Worm (Caenorhabditis elegans): Measurements from ENCODE around the gene inx-10.

The inx-10 gene

DNA sequence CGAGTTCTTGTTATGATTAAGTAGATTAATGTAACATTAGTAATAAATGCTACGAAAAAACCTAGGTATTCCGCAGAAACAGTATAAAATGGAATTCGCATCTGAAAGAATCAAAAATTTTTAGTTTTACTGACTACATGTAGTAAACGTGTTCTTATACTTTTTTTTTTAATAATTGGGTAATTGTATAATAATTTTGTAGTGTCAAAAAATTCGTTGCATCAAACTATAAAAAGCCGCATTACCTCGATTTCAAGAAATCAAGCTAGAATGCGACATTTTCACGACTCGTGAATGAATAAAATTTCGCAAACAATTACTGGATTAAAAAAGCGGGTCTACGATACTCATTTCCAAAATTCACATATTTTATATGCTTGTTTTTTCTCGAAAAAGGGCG is 41.9 kb upstream of the inx-10 start, which contains the start of gene str-94:
Gene str-94 (minus strand): TSS at position 101 of the 400 bp plus-strand sequence.
- TF ChIP-seq tlp-1 (tag; optimal IDR thresholded peaks at IDR 0.05), result no peak
- TF ChIP-seq zag-1 (tag; optimal IDR thresholded peaks at IDR 0.05), result no peak
- TF ChIP-seq ceh-8 (GFP tag; optimal IDR thresholded peaks at IDR 0.05), result no peak
- TF ChIP-seq snu-23 (GFP tag; optimal IDR thresholded peaks at IDR 0.05), result no peak
- no peak for TF ChIP-seq efl-3 (GFP tag; optimal IDR thresholded peaks at IDR 0.05)
- no peak for TF ChIP-seq snpc-4 (tag; optimal IDR thresholded peaks at IDR 0.05)
- TF ChIP-seq tbx-2 (tag; optimal IDR thresholded peaks at IDR 0.05), result no peak
- no peak for TF ChIP-seq mab-9 (GFP tag; IDR thresholded peaks at IDR 0.05)
- TF ChIP-seq nhr-11 (tag; optimal IDR thresholded peaks at IDR 0.05), result no peak
- no peak for TF ChIP-seq aly-2 (tag; optimal IDR thresholded peaks at IDR 0.05)
- TF ChIP-seq ztf-4 (tag; optimal IDR thresholded peaks at IDR 0.05), result no peak
- TF ChIP-seq unc-30 (tag; optimal IDR thresholded peaks at IDR 0.05), result no peak
- TF ChIP-seq F16B12.6 (tag; optimal IDR thresholded peaks at IDR 0.05), result no peak
- TF ChIP-seq nhr-85 (tag), result no peak
- TF ChIP-seq nhr-20 (tag; optimal IDR thresholded peaks at IDR 0.05), result no peak
- TF ChIP-seq ama-1 (optimal IDR thresholded peaks at IDR 0.05), result no peak
- no peak for TF ChIP-seq hpl-2 (GFP tag; optimal IDR thresholded peaks at IDR 0.05)
- TF ChIP-seq Y116A8C.19 (tag; optimal IDR thresholded peaks at IDR 0.05; ENCODE audit: borderline replicate concordance), result no peak

DNA sequence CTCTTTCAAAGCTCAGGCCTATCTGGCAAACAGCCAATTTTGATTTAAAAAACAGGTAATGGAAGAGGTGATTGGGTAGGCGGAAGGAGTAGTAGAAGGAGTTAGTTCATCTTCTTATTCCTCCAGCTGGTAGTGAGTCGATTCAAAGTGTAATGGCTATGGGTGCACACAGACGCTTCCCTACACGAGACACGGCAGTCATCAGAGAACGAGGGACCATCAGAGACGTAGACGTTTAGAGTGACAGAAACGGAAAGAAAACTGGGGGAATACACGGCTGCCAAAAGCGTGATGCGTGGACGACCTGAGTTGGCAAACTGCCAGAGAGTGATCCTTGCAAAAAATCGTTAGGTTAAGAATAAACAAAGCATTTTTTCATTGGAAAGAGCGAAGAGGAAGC is 40.1 kb upstream of the inx-10 start:
- TF ChIP-seq lin-14 (GFP tag; optimal IDR thresholded peaks at IDR 0.05), result peak; percentile 85
- TF ChIP-seq rnt-1 (tag; optimal IDR thresholded peaks at IDR 0.05), result peak; percentile 43
- TF ChIP-seq dsc-1 (tag; optimal IDR thresholded peaks at IDR 0.05), result peak; percentile 26
- peak; percentile 35 for TF ChIP-seq nhr-19 (GFP tag; conservative IDR thresholded peaks at IDR 0.05)
- no peak for TF ChIP-seq skn-1 (tag; optimal IDR thresholded peaks at IDR 0.05)
- TF ChIP-seq fkh-10 (GFP tag; optimal IDR thresholded peaks at IDR 0.05), result no peak
- TF ChIP-seq pax-3 (tag; optimal IDR thresholded peaks at IDR 0.05), result no peak
- TF ChIP-seq hpl-2 (GFP tag; optimal IDR thresholded peaks at IDR 0.05), result no peak
- no peak for TF ChIP-seq blmp-1 (tag; optimal IDR thresholded peaks at IDR 0.05)
- no peak for TF ChIP-seq Y116A8C.19 (tag; optimal IDR thresholded peaks at IDR 0.05; ENCODE audit: borderline replicate concordance)
- no peak for TF ChIP-seq alr-1 (tag; optimal IDR thresholded peaks at IDR 0.05; ENCODE audit: borderline replicate concordance)
- no peak for TF ChIP-seq lin-13 (GFP tag; optimal IDR thresholded peaks at IDR 0.05)
- no peak for TF ChIP-seq dpl-1 (GFP tag; optimal IDR thresholded peaks at IDR 0.05)
- TF ChIP-seq lin-15B (tag; optimal IDR thresholded peaks at IDR 0.05), result no peak
- TF ChIP-seq ceh-88 (GFP tag; IDR thresholded peaks at IDR 0.05), result no peak
- no peak for TF ChIP-seq sox-4 (tag; optimal IDR thresholded peaks at IDR 0.05)
- no peak for TF ChIP-seq aly-2 (tag; optimal IDR thresholded peaks at IDR 0.05)
- no peak for TF ChIP-seq lir-3 (tag; optimal IDR thresholded peaks at IDR 0.05; ENCODE audit: poor library complexity)
- TF ChIP-seq lin-39 (tag; optimal IDR thresholded peaks at IDR 0.05), result no peak
- no peak for TF ChIP-seq mab-9 (GFP tag; IDR thresholded peaks at IDR 0.05)
- TF ChIP-seq lin-35 (GFP tag; optimal IDR thresholded peaks at IDR 0.05), result peak in 1 of 2 experiments; percentile 0
- TF ChIP-seq nhr-28 (tag; optimal IDR thresholded peaks at IDR 0.05), result no peak
- TF ChIP-seq pag-3 (tag; optimal IDR thresholded peaks at IDR 0.05; ENCODE audit: borderline replicate concordance, insufficient read depth), result peak; percentile 86
- no peak for TF ChIP-seq xbp-1 (tag; optimal IDR thresholded peaks at IDR 0.05)
- TF ChIP-seq nhr-85 (tag), result no peak
- peak in 1 of 2 experiments; percentile 34 for TF ChIP-seq mdl-1 (tag; optimal IDR thresholded peaks at IDR 0.05)
- TF ChIP-seq tlp-1 (tag; optimal IDR thresholded peaks at IDR 0.05), result no peak
- no peak for TF ChIP-seq irx-1 (tag; optimal IDR thresholded peaks at IDR 0.05)
- no peak for TF ChIP-seq zag-1 (tag; optimal IDR thresholded peaks at IDR 0.05)
- TF ChIP-seq egl-27 (tag; optimal IDR thresholded peaks at IDR 0.05), result no peak
- TF ChIP-seq swsn-7 (tag; optimal IDR thresholded peaks at IDR 0.05), result no peak
- no peak for TF ChIP-seq ceh-63 (GFP tag; optimal IDR thresholded peaks at IDR 0.05)
- no peak for TF ChIP-seq nhr-77 (tag; optimal IDR thresholded peaks at IDR 0.05)
- TF ChIP-seq nhr-84 (tag; optimal IDR thresholded peaks at IDR 0.05), result no peak
- TF ChIP-seq unc-130 (tag; optimal IDR thresholded peaks at IDR 0.05), result no peak
- no peak for TF ChIP-seq nhr-47 (tag; optimal IDR thresholded peaks at IDR 0.05)
- no peak for TF ChIP-seq ces-1 (GFP tag; optimal IDR thresholded peaks at IDR 0.05)
- TF ChIP-seq lsy-2 (tag; optimal IDR thresholded peaks at IDR 0.05), result peak; percentile 8 to 20
- TF ChIP-seq ceh-8 (GFP tag; optimal IDR thresholded peaks at IDR 0.05), result no peak
- TF ChIP-seq grh-1 (GFP tag; IDR thresholded peaks at IDR 0.05), result no peak
- TF ChIP-seq nhr-71 (tag; optimal IDR thresholded peaks at IDR 0.05), result peak; percentile 60
- no peak for TF ChIP-seq C04F5.9 (tag; optimal IDR thresholded peaks at IDR 0.05)
